Fruit fly (Drosophila melanogaster): ENCODE measurements around the gene CG34452.

CG34452 gene

DNA sequence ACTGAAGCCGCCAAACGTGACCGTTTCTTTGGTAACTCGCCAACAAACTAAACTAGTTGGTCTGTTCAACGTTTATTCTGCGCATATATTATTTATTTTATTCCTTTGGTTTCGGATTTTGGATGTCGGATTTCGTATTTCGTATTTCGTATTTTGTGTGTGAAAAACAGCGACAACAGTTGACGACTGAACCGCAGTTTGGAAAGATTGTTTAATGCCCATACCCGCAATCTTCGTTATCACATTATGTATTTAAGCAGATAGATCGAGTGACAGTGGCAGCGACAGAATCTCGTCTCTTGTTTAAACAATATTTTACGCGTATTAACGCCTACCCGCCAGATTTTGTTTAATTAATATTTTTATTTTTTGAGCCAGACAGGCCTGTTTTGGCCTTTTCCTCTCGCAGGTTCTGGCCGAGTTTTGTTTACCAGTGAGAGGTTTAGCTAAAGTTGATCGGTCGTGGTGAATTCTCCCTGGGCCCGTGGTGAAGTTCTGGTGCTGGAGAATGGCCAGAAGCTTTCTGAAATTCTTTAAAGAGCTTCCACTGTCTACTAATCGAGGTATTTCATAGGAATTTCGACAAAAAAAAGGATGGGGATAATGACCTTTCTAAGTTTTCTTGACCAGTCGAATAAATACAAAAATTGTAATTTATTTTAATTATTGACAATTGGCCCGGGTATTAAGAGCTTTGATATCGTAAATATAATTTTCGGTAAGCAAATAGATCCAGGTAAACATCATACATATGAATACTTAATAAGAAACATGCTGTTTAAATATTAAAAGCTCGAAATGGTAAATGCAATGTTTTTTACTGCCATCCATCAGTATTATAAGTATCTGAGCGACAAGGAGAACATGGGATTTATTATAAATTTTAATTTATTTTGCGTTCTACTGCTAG, 39.7 kb downstream of the CG34452 start, which contains the start of the genes comm3 and CG43083:
Gene comm3 (minus strand): TSS at position 51 of the 910 bp plus-strand sequence.
Gene CG43083 (plus strand): TSS at position 860 of the 910 bp plus-strand sequence.
- TF ChIP-seq nmo (GFP tag; optimal IDR thresholded peaks at IDR 0.05) (no peak), wek (GFP tag; optimal IDR thresholded peaks at IDR 0.05) (no peak), sd (tag; optimal IDR thresholded peaks at IDR 0.05) (peak; percentile 85), sens (GFP tag) (peak; percentile 52), CG6813 (GFP tag; optimal IDR thresholded peaks at IDR 0.05) (peak; percentile 31), Rx (GFP tag; IDR thresholded peaks at IDR 0.05) (no peak), cg (GFP tag; optimal IDR thresholded peaks at IDR 0.05) (no peak), CG31365 (tag; optimal IDR thresholded peaks at IDR 0.05) (no peak), ase (GFP tag; IDR thresholded peaks at IDR 0.05) (no peak), CG17568 (GFP tag; optimal IDR thresholded peaks at IDR 0.05) (peak; percentile 15), CG15269 (tag; optimal IDR thresholded peaks at IDR 0.05) (no peak)

DNA sequence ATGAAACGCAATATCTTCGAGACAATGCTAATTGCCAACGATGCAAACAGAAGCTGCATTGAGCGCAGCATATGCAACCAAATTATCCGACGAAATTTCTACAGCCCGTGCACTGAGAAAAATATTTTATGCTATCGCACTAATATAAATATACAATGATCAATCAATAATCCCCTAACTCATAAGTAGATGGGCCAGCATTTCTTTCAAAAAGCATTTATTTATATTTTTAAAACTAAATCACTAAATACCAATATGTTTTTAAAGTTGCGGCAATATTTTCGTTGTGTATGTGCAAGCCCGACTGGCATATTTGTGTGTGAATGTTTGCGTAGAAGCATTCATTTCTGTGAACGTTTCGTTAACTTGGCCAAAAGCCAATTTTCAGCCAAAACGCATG, 41.5 kb downstream of the CG34452 start:
- TF ChIP-seq CG34224 (GFP tag; IDR thresholded peaks at IDR 0.05; ENCODE audit: partially characterized antibody) (no peak), CG9797 (GFP tag; optimal IDR thresholded peaks at IDR 0.05) (no peak), CG12391 (tag; optimal IDR thresholded peaks at IDR 0.05) (peak; percentile 6), Fer2 (tag; optimal IDR thresholded peaks at IDR 0.05) (no peak), CG2875 (GFP tag; optimal IDR thresholded peaks at IDR 0.05) (no peak), CG10462 (GFP tag; optimal IDR thresholded peaks at IDR 0.05) (peak; percentile 4), Med (GFP tag) (peak; percentile 54), dmrt11E (tag; optimal IDR thresholded peaks at IDR 0.05) (peak; percentile 46), CG17328 (GFP tag; IDR thresholded peaks at IDR 0.05) (peak; percentile 28; the same call in 1 of the 2 replicates), CG18262 (tag; optimal IDR thresholded peaks at IDR 0.05) (peak; percentile 10), CG9727 (GFP tag; optimal IDR thresholded peaks at IDR 0.05) (peak; percentile 7), Dbx (GFP tag; IDR thresholded peaks at IDR 0.05) (no peak), lola (GFP tag; optimal IDR thresholded peaks at IDR 0.05) (no peak), CG4854 (GFP tag; optimal IDR thresholded peaks at IDR 0.05) (no peak), jumu (GFP tag; optimal IDR thresholded peaks at IDR 0.05) (no peak), NK7.1 (GFP tag; optimal IDR thresholded peaks at IDR 0.05) (no peak), CG6791 (GFP tag; IDR thresholded peaks at IDR 0.05; ENCODE audit: partially characterized antibody) (no peak), gfzf (GFP tag; optimal IDR thresholded peaks at IDR 0.05) (no peak), prd (optimal IDR thresholded peaks at IDR 0.05) (no peak), prd (GFP tag; IDR thresholded peaks at IDR 0.05) (peak; percentile 38; the same call in 1 of the 3 replicates), ken (GFP tag; IDR thresholded peaks at IDR 0.05) (no peak), zen (tag; optimal IDR thresholded peaks at IDR 0.05) (peak; percentile 26), Dek (tag; optimal IDR thresholded peaks at IDR 0.05) (no peak), ash1 (GFP tag; optimal IDR thresholded peaks at IDR 0.05) (no peak), vfl (GFP tag; optimal IDR thresholded peaks at IDR 0.05) (no peak), CG2116 (GFP tag; optimal IDR thresholded peaks at IDR 0.05) (no peak), tgo (GFP tag; IDR thresholded peaks at IDR 0.05) (no peak), Ets65A (GFP tag) (peak; percentile 17), Blimp-1 (GFP tag; optimal IDR thresholded peaks at IDR 0.05) (peak; percentile 3), CG17829 (tag; optimal IDR thresholded peaks at IDR 0.05) (peak; percentile 5), Xrp1 (GFP tag; IDR thresholded peaks at IDR 0.05) (0 out of 2 replicates have a peak, but pooled peaks have one; percentile 24), CG1603 (tag; optimal IDR thresholded peaks at IDR 0.05) (peak; percentile 15), HLHmδ (GFP tag; optimal IDR thresholded peaks at IDR 0.05) (no peak), chif (GFP tag; optimal IDR thresholded peaks at IDR 0.05) (no peak), CG2712 (tag; optimal IDR thresholded peaks at IDR 0.05) (peak; percentile 30), gem (tag; optimal IDR thresholded peaks at IDR 0.05) (peak; percentile 35), sens (GFP tag) (peak; percentile 70)
